Worm (Caenorhabditis elegans) whole organism, L3 larva: ENCODE results near the gene srh-248.

Experiments
- ama-1 ChIP-seq: fragments of 150-350 bp; optimal IDR thresholded peaks from 2 replicates; lab custom pipeline; 2018
- ceh-28 ChIP-seq: fragments of 150-350 bp; optimal IDR thresholded peaks from 2 replicates; lab custom pipeline; 2014; ENCODE audit warnings: missing biosample characterization, missing genetic modification reagents, missing genetic modification characterization
- lin-15B ChIP-seq: fragments of 150-350 bp; optimal IDR thresholded peaks from 2 replicates; lab custom pipeline; 2014; ENCODE audit warnings: missing biosample characterization, missing genetic modification characterization
- nhr-11 ChIP-seq: fragments of 150-350 bp; optimal IDR thresholded peaks from 2 replicates; lab custom pipeline; 2014; ENCODE audit warnings: missing biosample characterization, missing genetic modification characterization
- nhr-25 ChIP-seq: sonication (generic microtip); optimal IDR thresholded peaks from 2 replicates; lab custom pipeline; 2017; ENCODE audit warnings: missing biosample characterization, missing genetic modification characterization
- nhr-76 ChIP-seq: fragments of 150-350 bp; sonication (generic microtip); optimal IDR thresholded peaks from 5 replicates; lab custom pipeline; 2014; ENCODE audit warnings: missing biosample characterization, missing genetic modification characterization
- pha-4 ChIP-seq: fragments of 150-350 bp; optimal IDR thresholded peaks from 2 replicates; lab custom pipeline; 2014; ENCODE audit warnings: missing biosample characterization, missing genetic modification reagents, missing genetic modification characterization
- snpc-4 ChIP-seq: fragments of 150-350 bp; optimal IDR thresholded peaks from 2 replicates; lab custom pipeline; 2014; ENCODE audit warnings: missing biosample characterization, missing genetic modification characterization
- unc-62 ChIP-seq: fragments of 150-350 bp; sonication (generic microtip); optimal IDR thresholded peaks from 4 replicates; lab custom pipeline; 2014; ENCODE audit warnings: missing biosample characterization, missing genetic modification reagents, missing genetic modification characterization

ce11 chrV:2931252-2931651, 24.0 kb downstream of the srh-248 start, which contains the start of gene C31B8.1:
- no peak for TF ChIP-seq nhr-11 (tag; lab: Kevin White, UChicago)
- TF ChIP-seq unc-62, result no peak
- TF ChIP-seq nhr-25 (tag; lab: Kevin White, UChicago), result no peak
- TF ChIP-seq snpc-4, result no peak
- TF ChIP-seq pha-4, result no peak
- no peak for TF ChIP-seq nhr-76
- TF ChIP-seq ama-1 (lab: Kevin White, UChicago), result no peak
- TF ChIP-seq ceh-28 (tag; lab: Kevin White, UChicago), result no peak
- TF ChIP-seq lin-15B (tag; lab: Kevin White, UChicago), result no peak
